Worm (Caenorhabditis elegans) whole organism, L2 larva: ENCODE measurements around the gene pfd-2.

Source experiments
- C34F6.9 ChIP-seq: fragments of 150-350 bp; optimal IDR thresholded peaks from 2 replicates; lab custom pipeline; 2014; ENCODE audit warnings: missing biosample characterization, missing genetic modification characterization
- F13H6.1 ChIP-seq: sonication (generic microtip); optimal IDR thresholded peaks from 2 replicates; lab custom pipeline; 2016; ENCODE audit warnings: missing genetic modification characterization, missing compliant biosample characterization
- R02D3.7 ChIP-seq: fragments of 150-350 bp; optimal IDR thresholded peaks from 2 replicates; lab custom pipeline; 2014; ENCODE audit warnings: missing biosample characterization, missing genetic modification characterization
- Y55F3AM.14 ChIP-seq: fragments of 200-800 bp; sonication (Bioruptor generic); optimal IDR thresholded peaks from 2 replicates; lab custom pipeline; 2018; ENCODE audit warnings: mild to moderate bottlenecking, missing genetic modification characterization, missing compliant biosample characterization
- ZK546.5 ChIP-seq: sonication (generic microtip); optimal IDR thresholded peaks from 2 replicates; lab custom pipeline; 2017; ENCODE audit warnings: missing biosample characterization, missing genetic modification characterization
- alr-1 ChIP-seq: fragments of 150-350 bp; optimal IDR thresholded peaks from 2 replicates; lab custom pipeline; 2014; ENCODE audit warnings: missing biosample characterization, missing genetic modification characterization
- aly-2 ChIP-seq: fragments of 150-350 bp; optimal IDR thresholded peaks from 2 replicates; lab custom pipeline; 2014; ENCODE audit warnings: missing biosample characterization, missing genetic modification characterization
- ama-1 ChIP-seq: fragments of 150-350 bp; optimal IDR thresholded peaks from 2 replicates; lab custom pipeline; 2018; ENCODE audit warnings: inconsistent platforms
- blmp-1 ChIP-seq: sonication (generic microtip); optimal IDR thresholded peaks from 2 replicates; lab custom pipeline; 2017; ENCODE audit warnings: missing genetic modification characterization, mild to moderate bottlenecking, missing compliant biosample characterization, antibody characterized with exemption, moderate library complexity; ENCODE audit not compliant: insufficient read depth
- ceh-16 ChIP-seq: fragments of 150-350 bp; optimal IDR thresholded peaks from 2 replicates; lab custom pipeline; 2014; ENCODE audit warnings: missing biosample characterization, missing genetic modification characterization
- ceh-82 ChIP-seq: fragments of 150-350 bp; optimal IDR thresholded peaks from 2 replicates; lab custom pipeline; 2014; ENCODE audit warnings: missing biosample characterization, missing genetic modification characterization
- crh-2 ChIP-seq: sonication (generic microtip); optimal IDR thresholded peaks from 2 replicates; lab custom pipeline; 2017; ENCODE audit warnings: missing biosample characterization, missing genetic modification characterization
- dmd-4 ChIP-seq: sonication (generic microtip); optimal IDR thresholded peaks from 2 replicates; lab custom pipeline; 2017; ENCODE audit warnings: missing biosample characterization, missing genetic modification characterization
- egl-27 ChIP-seq: sonication (generic microtip); optimal IDR thresholded peaks from 3 replicates; lab custom pipeline; 2017; ENCODE audit warnings: missing biosample characterization, missing genetic modification reagents, missing genetic modification characterization
- elt-1 ChIP-seq: fragments of 150-350 bp; optimal IDR thresholded peaks from 2 replicates; lab custom pipeline; 2014; ENCODE audit warnings: missing biosample characterization, missing genetic modification characterization
- elt-3 ChIP-seq: sonication (generic microtip); optimal IDR thresholded peaks from 2 replicates; lab custom pipeline; 2017; ENCODE audit warnings: missing biosample characterization, missing genetic modification characterization
- fos-1 ChIP-seq: fragments of 150-350 bp; optimal IDR thresholded peaks from 2 replicates; lab custom pipeline; 2014; ENCODE audit warnings: missing biosample characterization, missing genetic modification characterization
- gmeb-1 ChIP-seq: fragments of 150-350 bp; optimal IDR thresholded peaks from 2 replicates; lab custom pipeline; 2014; ENCODE audit warnings: missing biosample characterization, missing genetic modification characterization
- lin-11 ChIP-seq: fragments of 150-350 bp; sonication (generic microtip); optimal IDR thresholded peaks from 2 replicates; lab custom pipeline; 2014; ENCODE audit warnings: missing biosample characterization, missing genetic modification characterization, inconsistent platforms, mixed read lengths
- lin-13 ChIP-seq: fragments of 150-350 bp; optimal IDR thresholded peaks from 2 replicates; lab custom pipeline; 2014; ENCODE audit warnings: missing biosample characterization, missing genetic modification reagents, missing genetic modification characterization
- lin-39 ChIP-seq: fragments of 150-350 bp; optimal IDR thresholded peaks from 2 replicates; lab custom pipeline; 2014; ENCODE audit warnings: missing biosample characterization, missing genetic modification reagents, missing genetic modification characterization
- lsy-2 ChIP-seq, 2 experiments: fragments of 150-350 bp in 1 of 2; sonication (generic microtip) in 1 of 2; optimal IDR thresholded peaks; 2 replicates each; lab custom pipeline; 2014 to 2017; ENCODE audit warnings: missing biosample characterization in 2 of 2, missing genetic modification characterization in 2 of 2
- mab-5 ChIP-seq: fragments of 150-350 bp; optimal IDR thresholded peaks from 2 replicates; lab custom pipeline; 2014; ENCODE audit warnings: missing biosample characterization, missing genetic modification characterization
- mbf-1 ChIP-seq: sonication (generic microtip); optimal IDR thresholded peaks from 2 replicates; lab custom pipeline; 2017; ENCODE audit warnings: missing biosample characterization, missing genetic modification characterization
- mdl-1 ChIP-seq, 2 experiments: fragments of 150-350 bp in 1 of 2; sonication (generic microtip) in 1 of 2; optimal IDR thresholded peaks; 2 replicates each; lab custom pipeline; 2017; ENCODE audit warnings: missing biosample characterization in 2 of 2, missing genetic modification characterization in 2 of 2
- nhr-10 ChIP-seq: sonication (generic microtip); optimal IDR thresholded peaks from 2 replicates; lab custom pipeline; 2017; ENCODE audit warnings: missing biosample characterization, missing genetic modification characterization
- nhr-11 ChIP-seq: fragments of 150-350 bp; optimal IDR thresholded peaks from 2 replicates; lab custom pipeline; 2014; ENCODE audit warnings: missing biosample characterization, missing genetic modification characterization
- nhr-12 ChIP-seq: fragments of 150-350 bp; optimal IDR thresholded peaks from 2 replicates; lab custom pipeline; 2014; ENCODE audit warnings: missing biosample characterization, missing genetic modification characterization
- nhr-129 ChIP-seq: fragments of 150-350 bp; optimal IDR thresholded peaks from 2 replicates; lab custom pipeline; 2014; ENCODE audit warnings: missing biosample characterization, missing genetic modification characterization
- nhr-21 ChIP-seq: fragments of 150-350 bp; optimal IDR thresholded peaks from 2 replicates; lab custom pipeline; 2014; ENCODE audit warnings: missing biosample characterization, missing genetic modification characterization
- nhr-23 ChIP-seq: fragments of 150-350 bp; optimal IDR thresholded peaks from 2 replicates; lab custom pipeline; 2014; ENCODE audit warnings: missing biosample characterization, missing genetic modification reagents, missing genetic modification characterization
- nhr-237 ChIP-seq: fragments of 150-350 bp; optimal IDR thresholded peaks from 2 replicates; lab custom pipeline; 2014; ENCODE audit warnings: missing biosample characterization, missing genetic modification characterization
- nhr-25 ChIP-seq: fragments of 150-350 bp; sonication (generic microtip); optimal IDR thresholded peaks from 3 replicates; lab custom pipeline; 2014; ENCODE audit warnings: missing biosample characterization, missing genetic modification characterization
- nhr-6 ChIP-seq: fragments of 150-350 bp; optimal IDR thresholded peaks from 2 replicates; lab custom pipeline; 2014; ENCODE audit warnings: missing biosample characterization, missing genetic modification characterization
- nhr-77 ChIP-seq: fragments of 150-350 bp; optimal IDR thresholded peaks from 2 replicates; lab custom pipeline; 2014; ENCODE audit warnings: missing biosample characterization, missing genetic modification characterization
- peb-1 ChIP-seq: fragments of 150-350 bp; optimal IDR thresholded peaks from 2 replicates; lab custom pipeline; 2014; ENCODE audit warnings: missing biosample characterization, missing genetic modification characterization
- sem-4 ChIP-seq: fragments of 150-350 bp; optimal IDR thresholded peaks from 2 replicates; lab custom pipeline; 2014; ENCODE audit warnings: missing biosample characterization, missing genetic modification reagents, missing genetic modification characterization
- skn-1 ChIP-seq: sonication (generic microtip); optimal IDR thresholded peaks from 2 replicates; lab custom pipeline; 2017; ENCODE audit warnings: missing biosample characterization, missing genetic modification characterization
- sma-3 ChIP-seq: sonication (generic microtip); optimal IDR thresholded peaks from 2 replicates; lab custom pipeline; 2016; ENCODE audit warnings: missing genetic modification reagents, missing genetic modification characterization, missing compliant biosample characterization
- sma-9 ChIP-seq, 2 experiments: fragments of 150-350 bp in 1 of 2; sonication (generic microtip) in 1 of 2; optimal IDR thresholded peaks; 2 replicates each; lab custom pipeline; 2014 to 2016; ENCODE audit warnings: missing genetic modification characterization in 2 of 2, mild to moderate bottlenecking in 1 of 2, missing biosample characterization in 1 of 2, missing compliant biosample characterization in 1 of 2, missing genetic modification reagents in 1 of 2, moderate library complexity in 1 of 2
- snpc-4 ChIP-seq: fragments of 150-350 bp; optimal IDR thresholded peaks from 2 replicates; lab custom pipeline; 2014; ENCODE audit warnings: missing biosample characterization, missing genetic modification characterization
- unc-39 ChIP-seq: fragments of 150-350 bp; optimal IDR thresholded peaks from 2 replicates; lab custom pipeline; 2014; ENCODE audit warnings: missing biosample characterization, missing genetic modification characterization
- unc-55 ChIP-seq: fragments of 150-350 bp; sonication (generic microtip); optimal IDR thresholded peaks from 3 replicates; lab custom pipeline; 2014; ENCODE audit warnings: missing biosample characterization, missing genetic modification reagents, missing genetic modification characterization
- unc-62 ChIP-seq: fragments of 150-350 bp; optimal IDR thresholded peaks from 2 replicates; lab custom pipeline; 2014; ENCODE audit warnings: missing biosample characterization, missing genetic modification reagents, missing genetic modification characterization
- zag-1 ChIP-seq: fragments of 150-350 bp; optimal IDR thresholded peaks from 2 replicates; lab custom pipeline; 2014; ENCODE audit warnings: missing biosample characterization, missing genetic modification characterization
- ztf-1 ChIP-seq: fragments of 200-800 bp; sonication (Bioruptor generic); conservative IDR thresholded peaks from 2 replicates; pipeline ENCODE4 v1.3.6; 2022; ENCODE audit warnings: missing genetic modification characterization, missing compliant biosample characterization
- ztf-11 ChIP-seq: sonication (generic microtip); optimal IDR thresholded peaks from 2 replicates; lab custom pipeline; 2017; ENCODE audit warnings: missing biosample characterization, missing genetic modification characterization
- ztf-4 ChIP-seq: fragments of 150-350 bp; optimal IDR thresholded peaks from 2 replicates; lab custom pipeline; 2014; ENCODE audit warnings: missing biosample characterization, missing genetic modification characterization

pfd-2 gene

DNA sequence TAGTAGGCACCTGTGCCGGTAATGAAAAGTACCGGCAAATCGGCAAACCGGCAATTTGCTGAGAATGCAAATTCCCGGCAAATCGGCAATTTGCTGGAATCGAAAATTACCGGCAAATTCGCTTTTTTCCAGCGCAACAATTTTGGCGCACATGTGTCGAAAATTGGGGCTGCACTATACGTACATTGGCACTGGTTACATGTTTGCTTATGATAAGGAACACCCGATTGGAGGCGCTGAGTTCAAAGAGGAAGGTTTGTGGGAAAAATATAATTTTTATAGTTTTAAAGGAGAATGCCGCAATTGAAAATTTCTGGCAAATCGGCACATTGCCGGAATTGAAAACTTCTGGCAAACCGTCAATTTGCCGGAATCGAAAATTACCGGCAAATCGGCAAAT lies 29.3 kb upstream of the pfd-2 start:
- TF ChIP-seq aly-2 (tag; lab: Kevin White, UChicago) (no peak), unc-55 (GFP tag; lab: Kevin White, UChicago) (no peak), ceh-82 (tag; lab: Kevin White, UChicago) (no peak), lin-39 (no peak), alr-1 (tag; lab: Kevin White, UChicago) (no peak), nhr-10 (tag; lab: Kevin White, UChicago) (no peak), snpc-4 (no peak), sma-3 (no peak), gmeb-1 (no peak)
- TF ChIP-seq, all 48 proteins: peak for 0

DNA sequence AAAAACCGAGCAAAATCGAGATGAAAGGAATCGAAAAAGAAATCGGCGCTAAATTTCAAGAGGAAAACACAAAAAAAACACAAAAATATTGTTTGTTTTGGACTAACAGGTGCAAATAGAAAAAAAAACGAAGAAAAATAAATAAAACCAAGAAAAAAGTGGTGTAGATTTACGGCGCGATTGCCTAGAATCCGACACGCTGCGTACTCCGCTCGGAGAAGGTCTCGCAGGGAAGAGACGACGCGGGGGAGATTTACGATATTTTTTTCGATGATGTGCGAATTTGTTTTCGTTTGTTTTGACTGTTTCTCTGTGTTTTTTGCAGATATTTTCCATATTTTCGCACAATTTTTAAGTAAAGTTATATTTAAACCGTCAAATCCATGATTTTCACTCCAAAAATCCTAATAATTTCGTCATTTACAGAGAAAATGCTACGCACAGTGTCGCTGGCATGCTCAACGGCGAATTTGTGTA lies 27.3 kb upstream of the pfd-2 start, which contains the start of gene sco-1:
TSS of gene sco-1 (plus strand) at position 427 of the 477 bp plus-strand sequence.
- peak; percentile 97 for TF ChIP-seq lin-13 (GFP tag; lab: Kevin White, UChicago)
- peak; percentile 85 for TF ChIP-seq snpc-4
- TF ChIP-seq mdl-1 (tag; optimal IDR thresholded peaks at IDR 0.05; lab: Kevin White, UChicago) = peak in 1 of 2 experiments; percentile 70
- TF ChIP-seq mbf-1 (tag; lab: Kevin White, UChicago) = no peak
- TF ChIP-seq gmeb-1 = peak; percentile 93
- TF ChIP-seq aly-2 (tag; lab: Kevin White, UChicago) = no peak
- peak; percentile 49 for TF ChIP-seq nhr-10 (tag; lab: Kevin White, UChicago)
- TF ChIP-seq sem-4 (tag; lab: Kevin White, UChicago) = peak; percentile 94
- TF ChIP-seq dmd-4 (tag; lab: Kevin White, UChicago) = peak; percentile 31
- TF ChIP-seq unc-39 (tag; lab: Kevin White, UChicago) = no peak
- no peak for TF ChIP-seq elt-3 (tag; lab: Kevin White, UChicago)
- TF ChIP-seq alr-1 (tag; lab: Kevin White, UChicago) = no peak
- peak; percentile 72 for TF ChIP-seq ZK546.5 (tag; lab: Kevin White, UChicago)
- TF ChIP-seq sma-9 (GFP tag; optimal IDR thresholded peaks at IDR 0.05; lab: Kevin White, UChicago) = peak; percentile 98
- TF ChIP-seq sma-9 (tag; optimal IDR thresholded peaks at IDR 0.05; lab: Kevin White, UChicago) = no peak
- TF ChIP-seq R02D3.7 (tag; lab: Kevin White, UChicago) = peak; percentile 100
- no peak for TF ChIP-seq nhr-11 (tag; lab: Kevin White, UChicago)
- peak; percentile 56 for TF ChIP-seq zag-1
- TF ChIP-seq ama-1 (lab: Kevin White, UChicago) = peak; percentile 63
- TF ChIP-seq nhr-77 (tag; lab: Kevin White, UChicago) = peak; percentile 73
- peak; percentile 93 to 97 for TF ChIP-seq lsy-2 (tag; optimal IDR thresholded peaks at IDR 0.05; lab: Kevin White, UChicago)
- peak; percentile 96 for TF ChIP-seq lin-11 (tag; lab: Kevin White, UChicago)
- TF ChIP-seq skn-1 = peak; percentile 4
- peak; percentile 94 for TF ChIP-seq nhr-21
- peak; percentile 82 for TF ChIP-seq unc-62 (GFP tag; lab: Kevin White, UChicago)
- no peak for TF ChIP-seq ceh-82 (tag; lab: Kevin White, UChicago)
- peak; percentile 97 for TF ChIP-seq crh-2 (tag; lab: Kevin White, UChicago)
- TF ChIP-seq mab-5 (tag; lab: Kevin White, UChicago) = peak; percentile 95
- TF ChIP-seq fos-1 (tag; lab: Kevin White, UChicago) = peak; percentile 91
- TF ChIP-seq nhr-25 (tag; lab: Kevin White, UChicago) = peak; percentile 96
- TF ChIP-seq nhr-12 (tag; lab: Kevin White, UChicago) = peak; percentile 34
- peak; percentile 84 for TF ChIP-seq Y55F3AM.14 (GFP tag; lab: Kevin White, UChicago)
- peak; percentile 98 for TF ChIP-seq sma-3
- TF ChIP-seq elt-1 (tag; lab: Kevin White, UChicago) = no peak
- TF ChIP-seq peb-1 (tag; lab: Kevin White, UChicago) = no peak
- peak; percentile 95 for TF ChIP-seq C34F6.9
- TF ChIP-seq nhr-237 (tag; lab: Kevin White, UChicago) = peak; percentile 60
- TF ChIP-seq lin-39 = no peak
- TF ChIP-seq F13H6.1 (tag; lab: Kevin White, UChicago) = peak; percentile 94
- TF ChIP-seq nhr-129 (tag; lab: Kevin White, UChicago) = peak; percentile 79
- peak; percentile 32 for TF ChIP-seq ztf-11 (tag; lab: Kevin White, UChicago)
- TF ChIP-seq nhr-23 (tag; lab: Kevin White, UChicago) = no peak
- peak; percentile 81 for TF ChIP-seq nhr-6 (tag; lab: Kevin White, UChicago)
- peak; percentile 95 for TF ChIP-seq ceh-16 (tag; lab: Kevin White, UChicago)
- TF ChIP-seq egl-27 (tag; lab: Kevin White, UChicago) = peak; percentile 95
- peak; percentile 74 for TF ChIP-seq blmp-1 (tag; lab: Kevin White, UChicago)
- peak; percentile 82 for TF ChIP-seq ztf-4 (tag; lab: Kevin White, UChicago)
- TF ChIP-seq unc-55 (GFP tag; lab: Kevin White, UChicago) = peak; percentile 99
- no peak for TF ChIP-seq ztf-1 (GFP tag; lab: Robert Waterston, UW)
